Worm (Caenorhabditis elegans) whole organism, L1 larva: Measurements from ENCODE around the gene insc-1.

ENCODE experiments used
- efl-1 ChIP-seq, 4 experiments: fragments of 150-350 bp; optimal IDR thresholded peaks in 3 of 4; peaks in 1 of 4; 1 replicate in 1 of 4; 2 replicates in 3 of 4; lab custom pipeline; 2014; ENCODE audit warnings: missing biosample characterization in 2 of 4, missing genetic modification characterization in 2 of 4, missing genetic modification reagents in 2 of 4
- elt-2 ChIP-seq: sonication (generic microtip); optimal IDR thresholded peaks from 2 replicates; lab custom pipeline; 2016; ENCODE audit warnings: missing genetic modification characterization, mild to moderate bottlenecking, inconsistent platforms, missing compliant biosample characterization, missing genetic modification reagents
- ets-5 ChIP-seq: fragments of 200-800 bp; sonication (Bioruptor generic); IDR thresholded peaks from 2 replicates; pipeline ENCODE4 v1.3.6; 2022; ENCODE audit warnings: missing genetic modification characterization, missing compliant biosample characterization
- mep-1 ChIP-seq: fragments of 150-350 bp; optimal IDR thresholded peaks from 2 replicates; lab custom pipeline; 2014; ENCODE audit warnings: missing biosample characterization, missing genetic modification characterization
- nhr-237 ChIP-seq: fragments of 150-350 bp; optimal IDR thresholded peaks from 2 replicates; lab custom pipeline; 2014; ENCODE audit warnings: missing biosample characterization, missing genetic modification characterization
- nhr-28 ChIP-seq: fragments of 150-350 bp; optimal IDR thresholded peaks from 2 replicates; lab custom pipeline; 2014; ENCODE audit warnings: missing biosample characterization, missing genetic modification characterization
- pqm-1 ChIP-seq: sonication (generic microtip); optimal IDR thresholded peaks from 3 replicates; lab custom pipeline; 2017; ENCODE audit warnings: missing biosample characterization, missing genetic modification characterization
- tlp-1 ChIP-seq: fragments of 150-350 bp; optimal IDR thresholded peaks from 2 replicates; lab custom pipeline; 2014; ENCODE audit warnings: missing biosample characterization, missing genetic modification characterization
- unc-130 ChIP-seq: fragments of 150-350 bp; optimal IDR thresholded peaks from 2 replicates; lab custom pipeline; 2017; ENCODE audit warnings: missing biosample characterization, missing genetic modification characterization, inconsistent platforms
- unc-62 ChIP-seq: fragments of 150-350 bp; optimal IDR thresholded peaks from 2 replicates; lab custom pipeline; 2014; ENCODE audit warnings: missing biosample characterization, missing genetic modification reagents, missing genetic modification characterization
- ztf-4 ChIP-seq: fragments of 150-350 bp; optimal IDR thresholded peaks from 2 replicates; lab custom pipeline; 2014; ENCODE audit warnings: missing biosample characterization, missing genetic modification characterization

ce11 chrII:7323925-7324324 lies 34.8 kb upstream of the insc-1 start, which contains the start of gene F21D12.3:
- TF ChIP-seq nhr-28 (tag; lab: Kevin White, UChicago) (no peak), tlp-1 (tag; lab: Kevin White, UChicago) (no peak), unc-130 (tag; lab: Kevin White, UChicago) (no peak), mep-1 (tag; lab: Kevin White, UChicago) (no peak), elt-2 (tag; lab: Kevin White, UChicago) (no peak), unc-62 (no peak), pqm-1 (tag; lab: Kevin White, UChicago) (no peak), nhr-237 (tag; lab: Kevin White, UChicago) (no peak), efl-1 (optimal IDR thresholded peaks at IDR 0.05; lab: Kevin White, UChicago) (no peak), efl-1 (GFP tag; optimal IDR thresholded peaks at IDR 0.05 in 1 of 2; lab: Kevin White, UChicago) (peak in 1 of 2 experiments; percentile 31), ets-5 (GFP tag; lab: Robert Waterston, UW) (no peak), ztf-4 (tag; lab: Kevin White, UChicago) (no peak)
